Fruit fly (Drosophila melanogaster) whole organism, embryonic: Measurements from ENCODE around the gene mus301.

ENCODE experiments used
- Aef1 ChIP-seq: fragments of 200-800 bp; sonication (Bioruptor generic); IDR thresholded peaks from 3 replicates; pipeline ENCODE4 v1.3.6; 2022; ENCODE audit warnings: missing biosample characterization, missing genetic modification characterization
- Bgb ChIP-seq: fragments of 200-800 bp; sonication (Bioruptor generic); IDR thresholded peaks from 2 replicates; pipeline ENCODE4 v1.3.6; 2022; ENCODE audit warnings: missing biosample characterization, missing genetic modification characterization; ENCODE audit not compliant: partially characterized antibody
- CG10209 ChIP-seq: fragments of 200-800 bp; sonication (Bioruptor generic); optimal IDR thresholded peaks from 3 replicates; lab custom pipeline; 2017; ENCODE audit warnings: missing biosample characterization, mild to moderate bottlenecking, missing genetic modification characterization, missing genetic modification reagents
- CG10431 ChIP-seq: fragments of 200-800 bp; sonication (Bioruptor generic); optimal IDR thresholded peaks from 3 replicates; lab custom pipeline; 2018; ENCODE audit warnings: missing biosample characterization, mild to moderate bottlenecking, missing genetic modification characterization
- CG10543 ChIP-seq: fragments of 200-800 bp; sonication (Bioruptor generic); optimal IDR thresholded peaks from 3 replicates; lab custom pipeline; 2017; ENCODE audit warnings: missing biosample characterization, mild to moderate bottlenecking, missing genetic modification characterization, moderate library complexity
- CG12071 ChIP-seq: fragments of 200-800 bp; sonication (Bioruptor generic); optimal IDR thresholded peaks from 3 replicates; lab custom pipeline; 2018; ENCODE audit warnings: missing biosample characterization, mild to moderate bottlenecking, missing genetic modification characterization
- CG12659 ChIP-seq: fragments of 200-800 bp; sonication (Bioruptor generic); optimal IDR thresholded peaks from 3 replicates; lab custom pipeline; 2017; ENCODE audit warnings: mild to moderate bottlenecking, missing biosample characterization, missing genetic modification reagents, missing genetic modification characterization
- CG13287 ChIP-seq: fragments of 200-800 bp; sonication (Bioruptor generic); IDR thresholded peaks from 2 replicates; pipeline ENCODE4 v1.3.6; 2022; ENCODE audit warnings: missing biosample characterization, missing genetic modification characterization; ENCODE audit not compliant: partially characterized antibody
- CG1603 ChIP-seq: fragments of 200-800 bp; sonication (Bioruptor generic); optimal IDR thresholded peaks from 2 replicates; lab custom pipeline; 2019; ENCODE audit warnings: missing biosample characterization, mild to moderate bottlenecking, missing genetic modification characterization, moderate library complexity
- CG17802 ChIP-seq: fragments of 200-800 bp; sonication (Bioruptor generic); optimal IDR thresholded peaks from 2 replicates; lab custom pipeline; 2018; ENCODE audit warnings: missing biosample characterization, mild to moderate bottlenecking, missing genetic modification characterization, moderate library complexity
- CG2116 ChIP-seq: fragments of 200-800 bp; sonication (Bioruptor generic); optimal IDR thresholded peaks from 3 replicates; lab custom pipeline; 2018; ENCODE audit warnings: missing biosample characterization, mild to moderate bottlenecking, missing genetic modification characterization
- CG4730 ChIP-seq: fragments of 200-800 bp; sonication (Bioruptor generic); IDR thresholded peaks from 2 replicates; pipeline ENCODE4 v1.3.6; 2022; ENCODE audit warnings: missing biosample characterization, missing genetic modification characterization
- CG6175 ChIP-seq: fragments of 200-800 bp; sonication (Bioruptor generic); IDR thresholded peaks from 3 replicates; pipeline ENCODE4 v1.3.6; 2022; ENCODE audit warnings: missing biosample characterization, missing genetic modification characterization
- CG6765 ChIP-seq: fragments of 200-800 bp; sonication (Bioruptor generic); optimal IDR thresholded peaks from 3 replicates; lab custom pipeline; 2017; ENCODE audit warnings: missing biosample characterization, mild to moderate bottlenecking, missing genetic modification characterization
- CG6791 ChIP-seq: fragments of 200-800 bp; sonication (Bioruptor generic); IDR thresholded peaks from 3 replicates; pipeline ENCODE4 v1.3.6; 2022; ENCODE audit warnings: missing biosample characterization, missing genetic modification characterization; ENCODE audit not compliant: partially characterized antibody
- CG7556 ChIP-seq: fragments of 200-800 bp; sonication (Bioruptor generic); optimal IDR thresholded peaks from 2 replicates; lab custom pipeline; 2017; ENCODE audit warnings: missing biosample characterization, mild to moderate bottlenecking, missing genetic modification characterization
- CG8359 ChIP-seq: fragments of 200-800 bp; sonication (Bioruptor generic); optimal IDR thresholded peaks from 2 replicates; lab custom pipeline; 2017; ENCODE audit warnings: missing biosample characterization, mild to moderate bottlenecking, missing genetic modification characterization, borderline replicate concordance
- CG9727 ChIP-seq: fragments of 200-800 bp; sonication (Bioruptor generic); optimal IDR thresholded peaks from 3 replicates; lab custom pipeline; 2017; ENCODE audit warnings: missing biosample characterization, mild to moderate bottlenecking, missing genetic modification characterization
- CG9876 ChIP-seq: fragments of 200-800 bp; sonication (Bioruptor generic); optimal IDR thresholded peaks from 2 replicates; lab custom pipeline; 2016; ENCODE audit warnings: missing biosample characterization, missing genetic modification characterization
- Camta ChIP-seq: fragments of 200-800 bp; sonication (Bioruptor generic); optimal IDR thresholded peaks from 2 replicates; lab custom pipeline; 2016; ENCODE audit warnings: missing biosample characterization, missing genetic modification characterization
- GATAe ChIP-seq: fragments of 200-800 bp; sonication (Bioruptor generic); conservative IDR thresholded peaks from 2 replicates; pipeline ENCODE4 v1.3.6; 2022; ENCODE audit warnings: missing biosample characterization, missing genetic modification characterization
- Gug ChIP-seq: fragments of 200-800 bp; sonication (Bioruptor generic); IDR thresholded peaks from 4 replicates; pipeline ENCODE4 v1.3.6; 2022; ENCODE audit warnings: missing biosample characterization, missing genetic modification characterization
- HLH3B ChIP-seq: fragments of 200-800 bp; sonication (Bioruptor generic); IDR thresholded peaks from 2 replicates; pipeline ENCODE4 v1.3.6; 2022; ENCODE audit warnings: missing biosample characterization, missing genetic modification characterization
- Hand ChIP-seq: fragments of 200-800 bp; sonication (Bioruptor generic); optimal IDR thresholded peaks from 2 replicates; lab custom pipeline; 2017; ENCODE audit warnings: mild to moderate bottlenecking, missing biosample characterization, missing genetic modification reagents, missing genetic modification characterization
- Max ChIP-seq: fragments of 200-800 bp; sonication (Bioruptor generic); optimal IDR thresholded peaks from 2 replicates; lab custom pipeline; 2016; ENCODE audit warnings: missing biosample characterization, mild to moderate bottlenecking, missing genetic modification characterization
- Myb ChIP-seq: fragments of 200-800 bp; sonication (Bioruptor generic); optimal IDR thresholded peaks from 2 replicates; lab custom pipeline; 2016; ENCODE audit warnings: missing biosample characterization, missing genetic modification characterization
- NFAT ChIP-seq: fragments of 200-800 bp; sonication (Bioruptor generic); IDR thresholded peaks from 2 replicates; pipeline ENCODE4 v1.3.6; 2022; ENCODE audit warnings: missing biosample characterization, missing genetic modification characterization
- NK7.1 ChIP-seq: fragments of 200-800 bp; sonication (Bioruptor generic); optimal IDR thresholded peaks from 3 replicates; lab custom pipeline; 2016; ENCODE audit warnings: missing biosample characterization, missing genetic modification characterization
- Neu2 ChIP-seq: fragments of 200-800 bp; sonication (Bioruptor generic); optimal IDR thresholded peaks from 3 replicates; lab custom pipeline; 2016; ENCODE audit warnings: missing biosample characterization, missing genetic modification characterization, borderline replicate concordance
- NfI ChIP-seq: fragments of 200-800 bp; sonication (Bioruptor generic); optimal IDR thresholded peaks from 3 replicates; lab custom pipeline; 2018; ENCODE audit warnings: missing biosample characterization, mild to moderate bottlenecking, missing genetic modification characterization, moderate library complexity
- Opbp ChIP-seq: fragments of 200-800 bp; sonication (Bioruptor generic); IDR thresholded peaks from 3 replicates; pipeline ENCODE4 v1.3.6; 2022; ENCODE audit warnings: missing biosample characterization, missing genetic modification characterization; ENCODE audit not compliant: partially characterized antibody
- Optix ChIP-seq: fragments of 200-800 bp; sonication (Bioruptor generic); IDR thresholded peaks from 3 replicates; pipeline ENCODE4 v1.3.6; 2022; ENCODE audit warnings: missing biosample characterization, missing genetic modification characterization
- Pdp1 ChIP-seq, 2 experiments: fragments of 200-800 bp; sonication (Bioruptor generic); optimal IDR thresholded peaks; 3 replicates each; lab custom pipeline; 2016; ENCODE audit warnings: missing biosample characterization in 2 of 2, missing genetic modification characterization in 2 of 2, mild to moderate bottlenecking in 1 of 2, moderate library complexity in 1 of 2
- Six4 ChIP-seq: fragments of 200-800 bp; sonication (Bioruptor generic); optimal IDR thresholded peaks from 2 replicates; lab custom pipeline; 2016; ENCODE audit warnings: missing biosample characterization, missing genetic modification characterization
- Taf1 ChIP-seq: fragments of 200-800 bp; sonication (Bioruptor generic); IDR thresholded peaks from 2 replicates; pipeline ENCODE4 v1.3.6; 2022; ENCODE audit warnings: missing biosample characterization, missing genetic modification characterization
- Usf ChIP-seq: fragments of 200-800 bp; sonication (Bioruptor generic); optimal IDR thresholded peaks from 2 replicates; lab custom pipeline; 2017; ENCODE audit warnings: missing genotype, missing biosample characterization, missing genetic modification characterization
- ap ChIP-seq: fragments of 200-800 bp; sonication (Bioruptor generic); IDR thresholded peaks from 2 replicates; pipeline ENCODE4 v1.3.6; 2022; ENCODE audit warnings: missing biosample characterization, missing genetic modification characterization
- bowl ChIP-seq: fragments of 200-800 bp; sonication (Bioruptor generic); IDR thresholded peaks from 2 replicates; pipeline ENCODE4 v1.3.6; 2022; ENCODE audit warnings: missing biosample characterization, missing genetic modification characterization
- cad ChIP-seq: fragments of >200 bp; optimal IDR thresholded peaks from 2 replicates; lab custom pipeline; 2017; ENCODE audit warnings: missing biosample characterization, missing genetic modification characterization
- chn ChIP-seq: fragments of 200-800 bp; sonication (Bioruptor generic); optimal IDR thresholded peaks from 2 replicates; lab custom pipeline; 2016; ENCODE audit warnings: missing biosample characterization, missing genetic modification characterization
- dysf ChIP-seq: fragments of 200-800 bp; sonication (Bioruptor generic); IDR thresholded peaks from 3 replicates; pipeline ENCODE4 v1.3.6; 2022; ENCODE audit warnings: missing biosample characterization, missing genetic modification characterization
- gce ChIP-seq: fragments of 200-800 bp; sonication (Bioruptor generic); IDR thresholded peaks from 3 replicates; pipeline ENCODE4 v1.3.6; 2022; ENCODE audit warnings: missing biosample characterization, missing genetic modification characterization
- grn ChIP-seq: fragments of 200-800 bp; sonication (Bioruptor generic); optimal IDR thresholded peaks from 3 replicates; lab custom pipeline; 2017; ENCODE audit warnings: missing biosample characterization, missing genetic modification characterization
- h ChIP-seq: fragments of >200 bp; optimal IDR thresholded peaks from 2 replicates; lab custom pipeline; 2017
- hbn ChIP-seq: fragments of 200-800 bp; sonication (Bioruptor generic); IDR thresholded peaks from 2 replicates; pipeline ENCODE4 v1.3.6; 2022; ENCODE audit warnings: missing biosample characterization, missing genetic modification characterization; ENCODE audit not compliant: partially characterized antibody
- nerfin-1 ChIP-seq: fragments of 200-800 bp; sonication (Bioruptor generic); optimal IDR thresholded peaks from 3 replicates; lab custom pipeline; 2019; ENCODE audit warnings: missing biosample characterization, mild to moderate bottlenecking, missing genetic modification characterization, moderate library complexity
- sima ChIP-seq: fragments of 200-800 bp; sonication (Bioruptor generic); optimal IDR thresholded peaks from 2 replicates; lab custom pipeline; 2016; ENCODE audit warnings: missing biosample characterization, missing genetic modification characterization
- slou ChIP-seq: fragments of 200-800 bp; sonication (Bioruptor generic); optimal IDR thresholded peaks from 3 replicates; lab custom pipeline; 2016; ENCODE audit warnings: missing biosample characterization, missing genetic modification characterization
- so ChIP-seq: fragments of 200-800 bp; sonication (Bioruptor generic); IDR thresholded peaks from 3 replicates; pipeline ENCODE4 v1.3.6; 2022; ENCODE audit warnings: missing biosample characterization, missing genetic modification characterization

The mus301 gene

dm6 chr3L:8137448-8137906 lies at the start of gene mus301, which contains the start of gene Setx (continued):
- TF ChIP-seq Pdp1 (GFP tag; optimal IDR thresholded peaks at IDR 0.05; lab: Kevin White, UChicago) = peak; percentile 82 to 88
- peak; percentile 80 for TF ChIP-seq NfI (GFP tag; lab: Kevin White, UChicago)
- TF ChIP-seq CG12071 (GFP tag; lab: Kevin White, UChicago) = no peak
- TF ChIP-seq ap (GFP tag; lab: Robert Waterston, UW) = peak; percentile 20; the same call in 1 of the 2 replicates
- no peak for TF ChIP-seq Hand (GFP tag; lab: Kevin White, UChicago)
- TF ChIP-seq chn = peak; percentile 90
- no peak for TF ChIP-seq Bgb (GFP tag; lab: Robert Waterston, UW)
- TF ChIP-seq dysf (GFP tag; lab: Robert Waterston, UW) = peak; percentile 72
- TF ChIP-seq bowl = no peak
- TF ChIP-seq Aef1 (GFP tag; lab: Robert Waterston, UW) = peak; percentile 75
- 0 out of 3 replicates have a peak, but pooled peaks have one; percentile 24 for TF ChIP-seq Optix (GFP tag; lab: Robert Waterston, UW)
- TF ChIP-seq CG9876 (GFP tag; lab: Kevin White, UChicago) = peak; percentile 81
- no peak for TF ChIP-seq CG8359
- TF ChIP-seq so (GFP tag; lab: Robert Waterston, UW) = no peak; the same call in 2 of the 3 replicates
- no peak for TF ChIP-seq cad (GFP tag; lab: Kevin White, UChicago)
- TF ChIP-seq CG10543 (GFP tag; lab: Kevin White, UChicago) = peak; percentile 75
- TF ChIP-seq Myb (GFP tag; lab: Kevin White, UChicago) = peak; percentile 83
- no peak for TF ChIP-seq grn (GFP tag; lab: Kevin White, UChicago)
- peak; percentile 52 for TF ChIP-seq sima (GFP tag; lab: Kevin White, UChicago)
- TF ChIP-seq CG17802 (tag; lab: Kevin White, UChicago) = peak; percentile 35
- no peak for TF ChIP-seq GATAe (GFP tag; lab: Robert Waterston, UW)
- TF ChIP-seq nerfin-1 (tag; lab: Kevin White, UChicago) = peak; percentile 62
- TF ChIP-seq NK7.1 = peak; percentile 23
- peak; percentile 94 for TF ChIP-seq CG12659 (GFP tag; lab: Kevin White, UChicago)
- TF ChIP-seq CG4730 (GFP tag; lab: Robert Waterston, UW) = peak; percentile 36; the same call in 1 of the 2 replicates
- TF ChIP-seq CG7556 (GFP tag; lab: Kevin White, UChicago) = peak; percentile 75
- TF ChIP-seq CG6791 (GFP tag; lab: Robert Waterston, UW) = no peak
- TF ChIP-seq CG9727 (GFP tag; lab: Kevin White, UChicago) = peak; percentile 82
- peak; percentile 59 for TF ChIP-seq Neu2 (GFP tag; lab: Kevin White, UChicago)
- no peak for TF ChIP-seq gce (GFP tag; lab: Robert Waterston, UW)
- TF ChIP-seq Usf (GFP tag; lab: Kevin White, UChicago) = peak; percentile 52
- peak; percentile 55 for TF ChIP-seq HLH3B (GFP tag; lab: Robert Waterston, UW)
- no peak for TF ChIP-seq CG6765 (GFP tag; lab: Kevin White, UChicago)
- TF ChIP-seq Gug (GFP tag; lab: Robert Waterston, UW) = peak; percentile 67; the same call in 2 of the 4 replicates
- peak; percentile 69 for TF ChIP-seq NFAT (GFP tag; lab: Robert Waterston, UW)
- TF ChIP-seq CG6175 (GFP tag; lab: Robert Waterston, UW) = peak; percentile 71; the same call in 2 of the 3 replicates
- TF ChIP-seq CG10209 (GFP tag; lab: Kevin White, UChicago) = peak; percentile 79
- peak; percentile 29 for TF ChIP-seq CG10431 (GFP tag; lab: Kevin White, UChicago)
- TF ChIP-seq CG13287 = peak; percentile 49
- TF ChIP-seq CG2116 (GFP tag; lab: Kevin White, UChicago) = peak; percentile 78
- peak; percentile 78 for TF ChIP-seq slou
- no peak for TF ChIP-seq hbn (GFP tag; lab: Robert Waterston, UW)
- no peak for TF ChIP-seq h
- peak; percentile 59 for TF ChIP-seq Six4
- TF ChIP-seq Camta (GFP tag; lab: Kevin White, UChicago) = peak; percentile 84
- TF ChIP-seq Opbp (GFP tag; lab: Robert Waterston, UW) = peak; percentile 45; the same call in 1 of the 3 replicates
- TF ChIP-seq Max (GFP tag; lab: Kevin White, UChicago) = peak; percentile 91
- peak; percentile 63 for TF ChIP-seq CG1603
- no peak; the same call in 1 of the 2 replicates for TF ChIP-seq Taf1 (GFP tag; lab: Robert Waterston, UW)
